Fruit fly (Drosophila melanogaster): ENCODE measurements around the gene CG14355.

Gene CG14355

dm6 chr3R:14151840-14152239, at the start of gene CG14355:
Gene CG14355, minus strand, starts transcription at chr3R:14151940.
- no peak for TF ChIP-seq CG17801 (GFP tag; optimal IDR thresholded peaks at IDR 0.05; ENCODE audit: partially characterized antibody)

dm6 chr3R:14162176-14162759, 10.5 kb upstream of the CG14355 start, which contains the start of gene CG3199:
Gene CG3199, plus strand, starts transcription at chr3R:14162709.
- no peak for TF ChIP-seq CG17801 (GFP tag; optimal IDR thresholded peaks at IDR 0.05; ENCODE audit: partially characterized antibody)

dm6 chr3R:14160178-14160577, 8.4 kb upstream of the CG14355 start, which contains the start of gene CG31327:
Gene CG31327, minus strand, starts transcription at chr3R:14160278.
- no peak for TF ChIP-seq CG17801 (GFP tag; optimal IDR thresholded peaks at IDR 0.05; ENCODE audit: partially characterized antibody)

- no peak for TF ChIP-seq CG17801 (GFP tag; optimal IDR thresholded peaks at IDR 0.05; ENCODE audit: partially characterized antibody)
Observed at dm6 chr3R:14157331-14157730, 5.6 kb upstream of the CG14355 start, which contains the start of gene CG31533. Gene CG31533, minus strand, starts transcription at chr3R:14157431.

dm6 chr3R:14154341-14154740, 2.6 kb upstream of the CG14355 start, which contains the start of gene CG44215:
Gene CG44215, minus strand, starts transcription at chr3R:14154441.
- no peak for TF ChIP-seq CG17801 (GFP tag; optimal IDR thresholded peaks at IDR 0.05; ENCODE audit: partially characterized antibody)

dm6 chr3R:14153729-14154128, 2.0 kb upstream of the CG14355 start, which contains the start of gene Recs1:
Gene Recs1, minus strand, starts transcription at chr3R:14153829.
- no peak for TF ChIP-seq CG17801 (GFP tag; optimal IDR thresholded peaks at IDR 0.05; ENCODE audit: partially characterized antibody)

dm6 chr3R:14152550-14152949, 810 bp upstream of the CG14355 start, which contains the start of gene CG42500:
Gene CG42500, minus strand, starts transcription at chr3R:14152650.
- TF ChIP-seq CG17801 (GFP tag; optimal IDR thresholded peaks at IDR 0.05; ENCODE audit: partially characterized antibody), result no peak

dm6 chr3R:14140912-14141311, 10.8 kb downstream of the CG14355 start:
- TF ChIP-seq CG17801 (GFP tag; optimal IDR thresholded peaks at IDR 0.05; ENCODE audit: partially characterized antibody), result no peak

- TF ChIP-seq CG17801 (GFP tag; optimal IDR thresholded peaks at IDR 0.05; ENCODE audit: partially characterized antibody), result no peak
Observed at dm6 chr3R:14131972-14132371, 19.8 kb downstream of the CG14355 start, which contains the start of gene CG14356. Gene CG14356, minus strand, starts transcription at chr3R:14132072.

dm6 chr3R:14125479-14126121, 26.1 kb downstream of the CG14355 start, which contains the start of the genes 140up and Polr2B:
Gene 140up, minus strand, starts transcription at chr3R:14125548.
Gene Polr2B, plus strand, starts transcription at chr3R:14125791.
- TF ChIP-seq CG17801 (GFP tag; optimal IDR thresholded peaks at IDR 0.05; ENCODE audit: partially characterized antibody), result peak; percentile 93

- TF ChIP-seq CG17801 (GFP tag; optimal IDR thresholded peaks at IDR 0.05; ENCODE audit: partially characterized antibody), result peak; percentile 34
Observed at dm6 chr3R:14122347-14122812, 29.4 kb downstream of the CG14355 start, which contains the start of the genes Abi and twf. Gene Abi, minus strand, starts transcription at chr3R:14122420. Gene twf, plus strand, starts transcription at chr3R:14122654.

- TF ChIP-seq CG17801 (GFP tag; optimal IDR thresholded peaks at IDR 0.05; ENCODE audit: partially characterized antibody), result no peak
Observed at dm6 chr3R:14118350-14118749, 33.4 kb downstream of the CG14355 start, which contains the start of gene Kif19A. Gene Kif19A, minus strand, starts transcription at chr3R:14118450.

- no peak for TF ChIP-seq CG17801 (GFP tag; optimal IDR thresholded peaks at IDR 0.05; ENCODE audit: partially characterized antibody)
Observed at dm6 chr3R:14116088-14116487, 35.7 kb downstream of the CG14355 start.

- TF ChIP-seq CG17801 (GFP tag; optimal IDR thresholded peaks at IDR 0.05; ENCODE audit: partially characterized antibody), result no peak
Observed at dm6 chr3R:14112066-14112465, 39.7 kb downstream of the CG14355 start, which contains the start of gene CG14357. Gene CG14357, minus strand, starts transcription at chr3R:14112166.

dm6 chr3R:14109145-14109544, 42.6 kb downstream of the CG14355 start, which contains the start of gene Or88a:
Gene Or88a, plus strand, starts transcription at chr3R:14109445.
- TF ChIP-seq CG17801 (GFP tag; optimal IDR thresholded peaks at IDR 0.05; ENCODE audit: partially characterized antibody), result no peak

Data from ovary, adult (tissue).